Worm (Caenorhabditis elegans) whole organism, L4/young adult: ENCODE data around the gene sra-10.

Experiments
- W03F9.2 ChIP-seq: fragments of 150-350 bp; optimal IDR thresholded peaks from 2 replicates; lab custom pipeline; 2014; ENCODE audit warnings: missing biosample characterization, missing genetic modification characterization
- dao-5 ChIP-seq: sonication (generic microtip); optimal IDR thresholded peaks from 2 replicates; lab custom pipeline; 2016; ENCODE audit warnings: missing genotype, missing genetic modification characterization, moderate library complexity, missing compliant biosample characterization
- him-1 ChIP-seq: sonication (generic microtip); optimal IDR thresholded peaks from 2 replicates; lab custom pipeline; 2016; ENCODE audit warnings: missing genotype, missing genetic modification reagents, missing genetic modification characterization, missing compliant biosample characterization

ce11 chrII:10912995-10913394 is 18.1 kb upstream of the sra-10 start:
- no peak for TF ChIP-seq W03F9.2 (tag; lab: Kevin White, UChicago)
- TF ChIP-seq dao-5 (tag; lab: Kevin White, UChicago): no peak
- TF ChIP-seq him-1 (tag; lab: Kevin White, UChicago): no peak
